Worm (Caenorhabditis elegans) whole organism, early embryonic: ENCODE results near the gene R148.3.

Experiments used
- B0310.2 ChIP-seq: sonication (generic microtip); optimal IDR thresholded peaks from 2 replicates; lab custom pipeline; 2016; ENCODE audit warnings: mild to moderate bottlenecking, missing genetic modification characterization, missing compliant biosample characterization
- ama-1 ChIP-seq: fragments of 150-350 bp; optimal IDR thresholded peaks from 2 replicates; lab custom pipeline; 2014
- ceh-13 ChIP-seq: fragments of 200-800 bp; sonication (Bioruptor generic); optimal IDR thresholded peaks from 2 replicates; lab custom pipeline; 2018; ENCODE audit warnings: mild to moderate bottlenecking, missing genetic modification characterization, missing compliant biosample characterization
- ceh-36 ChIP-seq: sonication (generic microtip); optimal IDR thresholded peaks from 2 replicates; lab custom pipeline; 2016; ENCODE audit warnings: missing genetic modification characterization, inconsistent platforms, missing compliant biosample characterization
- ets-7 ChIP-seq: sonication (generic microtip); optimal IDR thresholded peaks from 2 replicates; lab custom pipeline; 2016; ENCODE audit warnings: missing genotype, missing genetic modification characterization, missing compliant biosample characterization
- flt-1 ChIP-seq: fragments of 200-800 bp; sonication (Bioruptor generic); IDR thresholded peaks from 2 replicates; pipeline ENCODE4 v1.3.6; 2022; ENCODE audit warnings: missing genetic modification characterization, missing compliant biosample characterization
- hmbx-1 ChIP-seq: sonication (generic microtip); optimal IDR thresholded peaks from 2 replicates; lab custom pipeline; 2016; ENCODE audit warnings: mild to moderate bottlenecking, missing genetic modification characterization, missing compliant biosample characterization
- hmg-4 ChIP-seq: fragments of 200-800 bp; sonication (Bioruptor generic); optimal IDR thresholded peaks from 2 replicates; lab custom pipeline; 2018; ENCODE audit warnings: mild to moderate bottlenecking, missing genetic modification characterization, missing compliant biosample characterization
- hnd-1 ChIP-seq: sonication (generic microtip); optimal IDR thresholded peaks from 2 replicates; lab custom pipeline; 2016; ENCODE audit warnings: missing genetic modification characterization, missing compliant biosample characterization
- pes-1 ChIP-seq: fragments of 200-800 bp; sonication (Bioruptor generic); IDR thresholded peaks from 2 replicates; pipeline ENCODE4 v1.3.6; 2022; ENCODE audit warnings: missing genetic modification reagents, missing genetic modification characterization, missing compliant biosample characterization
- scrt-1 ChIP-seq: fragments of 200-800 bp; sonication (Bioruptor generic); IDR thresholded peaks from 2 replicates; pipeline ENCODE4 v1.3.6; 2022; ENCODE audit warnings: missing genetic modification characterization, missing compliant biosample characterization
- sea-1 ChIP-seq: fragments of 200-800 bp; sonication (Bioruptor generic); conservative IDR thresholded peaks from 2 replicates; pipeline ENCODE4 v1.3.6; 2022; ENCODE audit warnings: missing genetic modification characterization, missing compliant biosample characterization
- tbx-11 ChIP-seq: fragments of 200-800 bp; sonication (Bioruptor generic); IDR thresholded peaks from 2 replicates; pipeline ENCODE4 v1.3.6; 2022; ENCODE audit warnings: missing genetic modification characterization, missing compliant biosample characterization
- tbx-37 ChIP-seq: fragments of 200-800 bp; sonication (Bioruptor generic); conservative IDR thresholded peaks from 2 replicates; pipeline ENCODE4 v1.3.6; 2022; ENCODE audit warnings: missing genetic modification reagents, missing genetic modification characterization, missing compliant biosample characterization

- TF ChIP-seq B0310.2 (tag; lab: Kevin White, UChicago) = no peak
- no peak for TF ChIP-seq ceh-13 (GFP tag; lab: Kevin White, UChicago)
- TF ChIP-seq ama-1 (lab: Kevin White, UChicago) = no peak
- TF ChIP-seq tbx-37 = no peak
- no peak for TF ChIP-seq hmbx-1 (tag; lab: Kevin White, UChicago)
- TF ChIP-seq sea-1 (GFP tag; lab: Robert Waterston, UW) = no peak
- TF ChIP-seq ceh-36 (tag; lab: Kevin White, UChicago) = no peak
- no peak for TF ChIP-seq flt-1 (GFP tag; lab: Robert Waterston, UW)
- TF ChIP-seq hnd-1 (tag; lab: Kevin White, UChicago) = no peak
- no peak for TF ChIP-seq hmg-4 (GFP tag; lab: Kevin White, UChicago)
- no peak for TF ChIP-seq tbx-11 (GFP tag; lab: Robert Waterston, UW)
- no peak for TF ChIP-seq ets-7
- no peak for TF ChIP-seq pes-1 (GFP tag; lab: Robert Waterston, UW)
- no peak for TF ChIP-seq scrt-1 (GFP tag; lab: Robert Waterston, UW)
Observed at ce11 chrIII:3203589-3203988, 28.5 kb downstream of the R148.3 start.
